Fruit fly (Drosophila melanogaster) whole organism, embryonic: ENCODE measurements around the gene Spc25.

Experiments used
- ATbp ChIP-seq: fragments of 200-800 bp; sonication (Bioruptor generic); optimal IDR thresholded peaks from 2 replicates; lab custom pipeline; 2017; ENCODE audit warnings: missing biosample characterization, mild to moderate bottlenecking, missing genetic modification characterization, missing genetic modification reagents
- Atf-2 ChIP-seq: fragments of 200-800 bp; sonication (Bioruptor generic); optimal IDR thresholded peaks from 2 replicates; lab custom pipeline; 2016; ENCODE audit warnings: missing biosample characterization, missing genetic modification characterization
- Atf6 ChIP-seq: fragments of 200-800 bp; sonication (Bioruptor generic); IDR thresholded peaks from 2 replicates; pipeline ENCODE4 v1.3.6; 2022; ENCODE audit warnings: missing biosample characterization, missing genetic modification characterization
- BtbVII ChIP-seq: fragments of 200-800 bp; sonication (Bioruptor generic); optimal IDR thresholded peaks from 3 replicates; lab custom pipeline; 2017; ENCODE audit warnings: missing biosample characterization, mild to moderate bottlenecking, missing genetic modification characterization
- C15 ChIP-seq: fragments of 200-800 bp; sonication (Bioruptor generic); IDR thresholded peaks from 3 replicates; pipeline ENCODE4 v1.3.6; 2022; ENCODE audit warnings: missing biosample characterization, missing genetic modification characterization
- CG10267 ChIP-seq: fragments of 200-800 bp; sonication (Bioruptor generic); optimal IDR thresholded peaks from 2 replicates; lab custom pipeline; 2018; ENCODE audit warnings: missing biosample characterization, mild to moderate bottlenecking, missing genetic modification characterization, moderate library complexity
- CG11398 ChIP-seq: fragments of 200-800 bp; sonication (Bioruptor generic); optimal IDR thresholded peaks from 2 replicates; lab custom pipeline; 2016; ENCODE audit warnings: missing biosample characterization, missing genetic modification characterization
- CG11456 ChIP-seq: fragments of 200-800 bp; sonication (Bioruptor generic); IDR thresholded peaks from 3 replicates; pipeline ENCODE4 v1.3.6; 2022; ENCODE audit warnings: missing biosample characterization, missing genetic modification characterization
- CG11560 ChIP-seq: fragments of 200-800 bp; sonication (Bioruptor generic); IDR thresholded peaks from 3 replicates; pipeline ENCODE4 v1.3.6; 2022; ENCODE audit warnings: missing biosample characterization, missing genetic modification characterization
- CG12299 ChIP-seq: fragments of 200-800 bp; sonication (Bioruptor generic); optimal IDR thresholded peaks from 2 replicates; lab custom pipeline; 2018; ENCODE audit warnings: missing biosample characterization, mild to moderate bottlenecking, missing genetic modification characterization
- CG12769 ChIP-seq: fragments of 200-800 bp; sonication (Bioruptor generic); optimal IDR thresholded peaks from 2 replicates; lab custom pipeline; 2019; ENCODE audit warnings: missing biosample characterization, mild to moderate bottlenecking, missing genetic modification characterization, moderate library complexity
- CG15073 ChIP-seq: fragments of 200-800 bp; sonication (Bioruptor generic); optimal IDR thresholded peaks from 2 replicates; lab custom pipeline; 2016; ENCODE audit warnings: missing biosample characterization, missing genetic modification characterization
- CG15269 ChIP-seq: fragments of 200-800 bp; sonication (Bioruptor generic); optimal IDR thresholded peaks from 2 replicates; lab custom pipeline; 2018; ENCODE audit warnings: missing biosample characterization, mild to moderate bottlenecking, missing genetic modification characterization, moderate library complexity
- CG2116 ChIP-seq: fragments of 200-800 bp; sonication (Bioruptor generic); optimal IDR thresholded peaks from 3 replicates; lab custom pipeline; 2018; ENCODE audit warnings: missing biosample characterization, mild to moderate bottlenecking, missing genetic modification characterization
- CG31388 ChIP-seq: fragments of 200-800 bp; sonication (Bioruptor generic); optimal IDR thresholded peaks from 2 replicates; lab custom pipeline; 2016; ENCODE audit warnings: missing biosample characterization, missing genetic modification characterization
- CG32772 ChIP-seq: fragments of 200-800 bp; sonication (Bioruptor generic); IDR thresholded peaks from 2 replicates; pipeline ENCODE4 v1.3.6; 2022; ENCODE audit warnings: missing biosample characterization, missing genetic modification characterization
- CG4820 ChIP-seq: fragments of 200-800 bp; sonication (Bioruptor generic); optimal IDR thresholded peaks from 3 replicates; lab custom pipeline; 2016; ENCODE audit warnings: missing biosample characterization, missing genetic modification characterization
- CG9609 ChIP-seq: fragments of 200-800 bp; sonication (Bioruptor generic); optimal IDR thresholded peaks from 3 replicates; lab custom pipeline; 2016; ENCODE audit warnings: missing biosample characterization, missing genetic modification characterization
- CG9817 ChIP-seq: fragments of 200-800 bp; sonication (Bioruptor generic); optimal IDR thresholded peaks from 2 replicates; lab custom pipeline; 2018; ENCODE audit warnings: missing biosample characterization, mild to moderate bottlenecking, missing genetic modification characterization, moderate library complexity
- CkIIα-i1 ChIP-seq: fragments of 200-800 bp; sonication (Bioruptor generic); IDR thresholded peaks from 2 replicates; pipeline ENCODE4 v1.3.6; 2022; ENCODE audit warnings: missing biosample characterization, missing genetic modification characterization
- D19B ChIP-seq: fragments of 200-800 bp; sonication (Bioruptor generic); optimal IDR thresholded peaks from 2 replicates; lab custom pipeline; 2017; ENCODE audit warnings: missing biosample characterization, mild to moderate bottlenecking, missing genetic modification characterization
- HHEX ChIP-seq: fragments of 200-800 bp; sonication (Bioruptor generic); optimal IDR thresholded peaks from 3 replicates; lab custom pipeline; 2017; ENCODE audit warnings: missing biosample characterization, mild to moderate bottlenecking, missing genetic modification characterization, missing genetic modification reagents
- Hmx ChIP-seq: fragments of 200-800 bp; sonication (Bioruptor generic); optimal IDR thresholded peaks from 2 replicates; lab custom pipeline; 2016; ENCODE audit warnings: missing biosample characterization, missing genetic modification characterization
- Hr51 ChIP-seq, 2 experiments: fragments of 200-800 bp; sonication (Bioruptor generic); optimal IDR thresholded peaks; 2 replicates in 1 of 2; 3 replicates in 1 of 2; lab custom pipeline; 2016 to 2018; ENCODE audit warnings: missing biosample characterization in 2 of 2, missing genetic modification characterization in 2 of 2, mild to moderate bottlenecking in 1 of 2, moderate library complexity in 1 of 2
- Hr78 ChIP-seq, 2 experiments: fragments of 200-800 bp in 1 of 2; fragments of >200 bp in 1 of 2; sonication (Bioruptor generic) in 1 of 2; optimal IDR thresholded peaks; 2 replicates each; lab custom pipeline; 2017 to 2019; ENCODE audit warnings: missing biosample characterization in 2 of 2, missing genetic modification characterization in 2 of 2, mild to moderate bottlenecking in 1 of 2, moderate library complexity in 1 of 2
- MBD-R2 ChIP-seq: fragments of 200-800 bp; sonication (Bioruptor generic); IDR thresholded peaks from 2 replicates; pipeline ENCODE4 v1.3.6; 2022; ENCODE audit warnings: missing biosample characterization, missing genetic modification characterization
- Nf-YC ChIP-seq: fragments of 200-800 bp; optimal IDR thresholded peaks from 3 replicates; lab custom pipeline; 2019; ENCODE audit warnings: missing biosample characterization, mild to moderate bottlenecking, missing genetic modification characterization, moderate library complexity
- Ssrp ChIP-seq: fragments of 200-800 bp; sonication (Bioruptor generic); optimal IDR thresholded peaks from 2 replicates; lab custom pipeline; 2018; ENCODE audit warnings: missing biosample characterization, mild to moderate bottlenecking, missing genetic modification characterization, moderate library complexity
- Usf ChIP-seq: fragments of 200-800 bp; sonication (Bioruptor generic); optimal IDR thresholded peaks from 2 replicates; lab custom pipeline; 2017; ENCODE audit warnings: missing genotype, missing biosample characterization, missing genetic modification characterization
- Xbp1 ChIP-seq: fragments of 200-800 bp; sonication (Bioruptor generic); optimal IDR thresholded peaks from 3 replicates; lab custom pipeline; 2016; ENCODE audit warnings: missing biosample characterization, mild to moderate bottlenecking, missing genetic modification characterization
- ac ChIP-seq: fragments of 200-800 bp; sonication (Bioruptor generic); optimal IDR thresholded peaks from 3 replicates; lab custom pipeline; 2017; ENCODE audit warnings: missing biosample characterization, mild to moderate bottlenecking, missing genetic modification characterization
- al ChIP-seq: fragments of 200-800 bp; sonication (Bioruptor generic); IDR thresholded peaks from 2 replicates; pipeline ENCODE4 v1.3.6; 2022; ENCODE audit warnings: missing biosample characterization, missing genetic modification characterization
- amos ChIP-seq: fragments of 200-800 bp; sonication (Bioruptor generic); IDR thresholded peaks from 2 replicates; pipeline ENCODE4 v1.3.6; 2022; ENCODE audit warnings: missing biosample characterization, missing genetic modification characterization; ENCODE audit not compliant: partially characterized antibody
- bowl ChIP-seq: fragments of 200-800 bp; sonication (Bioruptor generic); IDR thresholded peaks from 2 replicates; pipeline ENCODE4 v1.3.6; 2022; ENCODE audit warnings: missing biosample characterization, missing genetic modification characterization
- chn ChIP-seq: fragments of 200-800 bp; sonication (Bioruptor generic); optimal IDR thresholded peaks from 2 replicates; lab custom pipeline; 2016; ENCODE audit warnings: missing biosample characterization, missing genetic modification characterization
- grau ChIP-seq: fragments of 200-800 bp; optimal IDR thresholded peaks from 3 replicates; lab custom pipeline; 2019; ENCODE audit warnings: missing biosample characterization, mild to moderate bottlenecking, missing genetic modification characterization, moderate library complexity
- gsb ChIP-seq: fragments of 200-800 bp; sonication (Bioruptor generic); IDR thresholded peaks from 2 replicates; pipeline ENCODE4 v1.3.6; 2022; ENCODE audit warnings: missing biosample characterization, missing genetic modification characterization
- h ChIP-seq: fragments of >200 bp; optimal IDR thresholded peaks from 2 replicates; lab custom pipeline; 2017
- jing ChIP-seq: fragments of 200-800 bp; sonication (Bioruptor generic); optimal IDR thresholded peaks from 2 replicates; lab custom pipeline; 2018; ENCODE audit warnings: missing biosample characterization, mild to moderate bottlenecking, missing genetic modification characterization
- lab ChIP-seq: fragments of 200-800 bp; sonication (Bioruptor generic); optimal IDR thresholded peaks from 3 replicates; lab custom pipeline; 2017; ENCODE audit warnings: missing biosample characterization, missing genetic modification characterization, mild to moderate bottlenecking, moderate library complexity, missing genetic modification reagents
- mam ChIP-seq: fragments of 200-800 bp; sonication (Bioruptor generic); optimal IDR thresholded peaks from 3 replicates; lab custom pipeline; 2016; ENCODE audit warnings: missing biosample characterization, missing genetic modification characterization
- mld ChIP-seq: fragments of 200-800 bp; sonication (Bioruptor generic); IDR thresholded peaks from 3 replicates; pipeline ENCODE4 v1.3.6; 2022; ENCODE audit warnings: missing biosample characterization, missing genetic modification characterization; ENCODE audit not compliant: partially characterized antibody
- oc ChIP-seq: fragments of 200-800 bp; sonication (Bioruptor generic); optimal IDR thresholded peaks from 2 replicates; lab custom pipeline; 2018; ENCODE audit warnings: missing biosample characterization, mild to moderate bottlenecking, missing genetic modification characterization, moderate library complexity
- p53 ChIP-seq: fragments of 200-800 bp; sonication (Bioruptor generic); optimal IDR thresholded peaks from 2 replicates; lab custom pipeline; 2016; ENCODE audit warnings: missing biosample characterization, missing genetic modification characterization
- repo ChIP-seq: fragments of 200-800 bp; sonication (Bioruptor generic); optimal IDR thresholded peaks from 2 replicates; lab custom pipeline; 2016; ENCODE audit warnings: missing biosample characterization, missing genetic modification characterization
- sim ChIP-seq: fragments of 200-800 bp; sonication (Bioruptor generic); IDR thresholded peaks from 2 replicates; pipeline ENCODE4 v1.3.6; 2022; ENCODE audit warnings: missing biosample characterization, missing genetic modification characterization
- slbo ChIP-seq: fragments of 200-800 bp; sonication (Bioruptor generic); IDR thresholded peaks from 2 replicates; pipeline ENCODE4 v1.3.6; 2022; ENCODE audit warnings: missing biosample characterization, missing genetic modification characterization
- slp2 ChIP-seq: fragments of 200-800 bp; sonication (Bioruptor generic); optimal IDR thresholded peaks from 2 replicates; lab custom pipeline; 2016; ENCODE audit warnings: missing biosample characterization, missing genetic modification characterization
- sna ChIP-seq: fragments of 200-800 bp; sonication (Bioruptor generic); IDR thresholded peaks from 2 replicates; pipeline ENCODE4 v1.3.6; 2022; ENCODE audit warnings: missing biosample characterization, missing genetic modification characterization; ENCODE audit not compliant: partially characterized antibody
- so ChIP-seq: fragments of 200-800 bp; sonication (Bioruptor generic); IDR thresholded peaks from 3 replicates; pipeline ENCODE4 v1.3.6; 2022; ENCODE audit warnings: missing biosample characterization, missing genetic modification characterization
- sr ChIP-seq: fragments of 200-800 bp; sonication (Bioruptor generic); IDR thresholded peaks from 3 replicates; pipeline ENCODE4 v1.3.6; 2022; ENCODE audit warnings: missing biosample characterization, missing genetic modification characterization

The Spc25 gene

DNA sequence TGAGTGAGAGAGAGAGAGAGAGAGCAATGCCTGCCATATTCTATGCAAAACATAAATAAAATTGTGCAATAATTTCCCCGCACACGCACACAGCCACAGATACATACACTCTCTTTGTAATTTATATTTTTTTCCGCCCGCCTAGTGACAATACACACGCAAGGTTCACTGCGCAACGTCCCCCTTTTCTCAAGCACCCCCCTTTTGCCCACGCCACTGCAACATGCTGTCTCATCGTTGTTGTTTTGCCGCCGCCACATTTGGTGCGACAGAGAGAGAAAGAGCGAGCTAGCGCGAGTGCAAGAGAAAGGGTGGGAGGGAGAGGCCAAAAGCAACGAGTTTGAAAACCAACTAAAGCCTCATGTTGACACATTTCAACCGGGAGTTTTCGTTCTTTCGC is 50.8 kb downstream of the Spc25 start (continued):
- TF ChIP-seq CG2116 (GFP tag; lab: Kevin White, UChicago) (no peak), chn (GFP tag; lab: Kevin White, UChicago) (peak; percentile 72), jing (no peak), grau (tag; lab: Kevin White, UChicago) (peak; percentile 52), CG15269 (tag; lab: Kevin White, UChicago) (no peak), mld (GFP tag; lab: Robert Waterston, UW) (no peak), ac (GFP tag; lab: Kevin White, UChicago) (no peak), Usf (GFP tag; lab: Kevin White, UChicago) (no peak), CG11398 (GFP tag; lab: Kevin White, UChicago) (no peak), lab (GFP tag; lab: Kevin White, UChicago) (peak; percentile 77), HHEX (GFP tag; lab: Kevin White, UChicago) (no peak), CG32772 (GFP tag; lab: Robert Waterston, UW) (peak; percentile 72), h (lab: Kevin White, UChicago) (no peak), sna (GFP tag; lab: Robert Waterston, UW) (no peak), slp2 (peak; percentile 53), Nf-YC (peak; percentile 19), Xbp1 (peak; percentile 67), bowl (GFP tag; lab: Robert Waterston, UW) (peak; percentile 51; the same call in 1 of the 2 replicates), C15 (no peak), Hmx (GFP tag; lab: Kevin White, UChicago) (no peak), CG4820 (GFP tag; lab: Kevin White, UChicago) (no peak), slbo (peak; percentile 84), oc (tag; lab: Kevin White, UChicago) (peak; percentile 58), D19B (no peak), CG15073 (GFP tag; lab: Kevin White, UChicago) (no peak), Atf-2 (GFP tag; lab: Kevin White, UChicago) (peak; percentile 21), ATbp (GFP tag; lab: Kevin White, UChicago) (peak; percentile 17), CG10267 (tag; lab: Kevin White, UChicago) (no peak), CG11456 (GFP tag; lab: Robert Waterston, UW) (peak; percentile 73), MBD-R2 (GFP tag; lab: Robert Waterston, UW) (peak; percentile 35; the same call in 1 of the 2 replicates), Hr78 (GFP tag; optimal IDR thresholded peaks at IDR 0.05; lab: Kevin White, UChicago) (peak in 1 of 2 experiments; percentile 11), CG11560 (tag; lab: Robert Waterston, UW) (no peak; the same call in 2 of the 3 replicates), gsb (peak; percentile 65), Hr51 (GFP tag; optimal IDR thresholded peaks at IDR 0.05; lab: Kevin White, UChicago) (peak; percentile 52 to 69), amos (GFP tag; lab: Robert Waterston, UW) (no peak), repo (GFP tag; lab: Kevin White, UChicago) (peak; percentile 47), p53 (GFP tag; lab: Kevin White, UChicago) (peak; percentile 56), CG9817 (tag; lab: Kevin White, UChicago) (peak; percentile 33), sr (GFP tag; lab: Robert Waterston, UW) (peak; percentile 74; the same call in 2 of the 3 replicates), CG12299 (tag; lab: Kevin White, UChicago) (peak; percentile 57), CG12769 (tag; lab: Kevin White, UChicago) (no peak), CkIIα-i1 (no peak), mam (GFP tag; lab: Kevin White, UChicago) (peak; percentile 64), CG9609 (GFP tag; lab: Kevin White, UChicago) (peak; percentile 49), sim (0 out of 2 replicates have a peak, but pooled peaks have one; percentile 30), Ssrp (tag; lab: Kevin White, UChicago) (no peak), al (GFP tag; lab: Robert Waterston, UW) (0 out of 2 replicates have a peak, but pooled peaks have one; percentile 15), so (0 out of 3 replicates have a peak, but pooled peaks have one; percentile 47), CG31388 (GFP tag; lab: Kevin White, UChicago) (no peak), BtbVII (GFP tag; lab: Kevin White, UChicago) (peak; percentile 44), Atf6 (GFP tag; lab: Robert Waterston, UW) (peak; percentile 46; the same call in 1 of the 2 replicates)
